Fruit fly (Drosophila melanogaster): ENCODE measurements around the gene CG5078.

dm6 chr3L:20538458-20538857 is 32.6 kb downstream of the CG5078 start:
- TF ChIP-seq CG7368 (GFP tag; optimal IDR thresholded peaks at IDR 0.05), result no peak
- no peak for TF ChIP-seq CG32006 (GFP tag; optimal IDR thresholded peaks at IDR 0.05)
- TF ChIP-seq Eip78C (GFP tag), result no peak
- no peak for TF ChIP-seq CG6854 (GFP tag; optimal IDR thresholded peaks at IDR 0.05)
- TF ChIP-seq Gug (GFP tag; IDR thresholded peaks at IDR 0.05), result no peak
- TF ChIP-seq CG8319 (GFP tag; optimal IDR thresholded peaks at IDR 0.05), result no peak
